Worm (Caenorhabditis elegans) whole organism, L4/young adult: ENCODE measurements around the gene nlp-19.

ENCODE experiments used
- W03F9.2 ChIP-seq: fragments of 150-350 bp; optimal IDR thresholded peaks from 2 replicates; lab custom pipeline; 2014; ENCODE audit warnings: missing biosample characterization, missing genetic modification characterization
- dao-5 ChIP-seq: sonication (generic microtip); optimal IDR thresholded peaks from 2 replicates; lab custom pipeline; 2016; ENCODE audit warnings: missing genotype, missing genetic modification characterization, moderate library complexity, missing compliant biosample characterization
- him-1 ChIP-seq: sonication (generic microtip); optimal IDR thresholded peaks from 2 replicates; lab custom pipeline; 2016; ENCODE audit warnings: missing genotype, missing genetic modification reagents, missing genetic modification characterization, missing compliant biosample characterization

DNA sequence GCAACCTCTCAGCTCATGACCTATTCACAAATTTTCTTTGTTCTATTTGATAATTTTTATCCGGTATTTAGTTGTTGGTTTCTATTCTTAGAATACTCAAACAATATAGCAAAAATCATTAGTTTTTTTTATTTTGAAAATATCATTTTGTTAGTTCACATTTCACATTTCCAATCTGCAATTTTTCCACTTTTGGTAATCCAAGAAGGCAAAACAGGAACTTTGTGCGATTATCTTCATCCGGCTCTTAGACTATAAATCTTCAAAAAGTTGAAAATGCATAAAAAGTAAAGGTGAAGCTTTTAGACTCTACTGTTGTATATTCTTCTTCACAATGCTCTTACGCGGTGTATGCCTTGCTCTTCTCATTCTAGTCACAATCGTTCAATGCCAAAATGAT, at the start of gene nlp-19:
- TF ChIP-seq W03F9.2 (tag; lab: Kevin White, UChicago): no peak
- TF ChIP-seq dao-5: no peak
- no peak for TF ChIP-seq him-1 (tag; lab: Kevin White, UChicago)
